Fruit fly (Drosophila melanogaster): Measurements from ENCODE around the gene rump.

Gene rump

DNA sequence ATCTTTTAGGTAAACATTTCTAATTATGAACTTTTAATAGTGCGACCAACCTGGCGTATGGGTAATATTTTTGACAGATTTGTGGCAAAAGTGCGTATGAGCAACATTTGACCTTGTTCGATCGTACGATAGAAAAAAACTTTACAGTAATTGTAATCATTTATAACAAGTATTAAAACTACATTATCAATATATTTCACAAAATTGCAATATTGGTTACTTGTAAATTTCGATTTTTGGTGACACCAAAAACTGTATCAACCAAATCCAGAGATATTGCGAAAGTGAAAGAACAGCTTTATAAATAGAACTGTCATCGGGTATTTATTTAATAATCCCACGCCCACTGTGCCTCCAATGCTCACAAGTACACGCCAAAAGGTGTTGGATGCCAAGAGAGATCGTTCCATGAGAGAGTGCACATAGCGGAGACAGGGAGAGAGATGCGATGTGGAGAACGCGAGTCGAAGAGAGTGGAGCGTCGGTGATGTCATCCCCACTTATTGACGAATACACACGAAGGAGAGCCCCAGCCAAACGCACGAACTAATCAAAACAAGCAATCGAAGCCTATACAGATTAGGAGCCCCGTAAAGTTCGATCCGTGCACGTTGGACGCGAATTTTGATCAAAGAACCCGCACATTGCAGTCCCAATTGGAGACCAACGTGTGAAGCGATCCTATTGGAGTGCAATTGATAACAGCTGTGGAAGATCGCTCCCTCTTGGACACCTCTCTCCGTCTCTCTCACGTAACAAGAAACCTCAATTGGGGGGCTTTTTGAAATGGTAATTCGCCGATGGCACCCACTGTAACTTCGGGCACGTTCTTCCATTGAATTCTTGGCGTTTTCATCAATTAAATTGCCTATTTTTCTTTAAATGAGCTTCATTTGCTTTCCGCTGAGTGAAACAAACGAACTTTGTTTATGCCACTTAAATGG is 23.3 kb upstream of the rump start (continued):
- TF ChIP-seq B-H2 (GFP tag; optimal IDR thresholded peaks at IDR 0.05): peak; percentile 94
- TF ChIP-seq Ravus (GFP tag; IDR thresholded peaks at IDR 0.05): peak; percentile 56
- TF ChIP-seq vfl (GFP tag; optimal IDR thresholded peaks at IDR 0.05): peak; percentile 94
- peak; percentile 74 for TF ChIP-seq stc (GFP tag; IDR thresholded peaks at IDR 0.05)
- TF ChIP-seq Dek (tag; optimal IDR thresholded peaks at IDR 0.05): peak; percentile 96
- peak; percentile 93 for TF ChIP-seq CG12299 (tag; optimal IDR thresholded peaks at IDR 0.05)
- peak; percentile 96 for TF ChIP-seq CG18476 (GFP tag; optimal IDR thresholded peaks at IDR 0.05)
- TF ChIP-seq CG2889 (GFP tag; IDR thresholded peaks at IDR 0.05): peak; percentile 71; the same call in 1 of the 3 replicates
- peak; percentile 90 for TF ChIP-seq Side (GFP tag; optimal IDR thresholded peaks at IDR 0.05)
- TF ChIP-seq ssp (GFP tag; IDR thresholded peaks at IDR 0.05): peak; percentile 83
- TF ChIP-seq sna (GFP tag; IDR thresholded peaks at IDR 0.05; ENCODE audit: partially characterized antibody): no peak
- peak; percentile 81 for TF ChIP-seq her (GFP tag; optimal IDR thresholded peaks at IDR 0.05)
- TF ChIP-seq CG7963 (GFP tag; IDR thresholded peaks at IDR 0.05; ENCODE audit: partially characterized antibody): 0 out of 3 replicates have a peak, but pooled peaks have one; percentile 17
- TF ChIP-seq Poxn (GFP tag; IDR thresholded peaks at IDR 0.05): peak; percentile 75
- peak; percentile 69 for TF ChIP-seq TFAM (GFP tag; optimal IDR thresholded peaks at IDR 0.05)
- peak; percentile 93 for TF ChIP-seq Vsx1 (GFP tag; optimal IDR thresholded peaks at IDR 0.05)
- peak; percentile 82 for TF ChIP-seq CG8089 (GFP tag; optimal IDR thresholded peaks at IDR 0.05)
- TF ChIP-seq br (optimal IDR thresholded peaks at IDR 0.05): no peak
- TF ChIP-seq sens-2 (GFP tag; IDR thresholded peaks at IDR 0.05): peak; percentile 33; the same call in 1 of the 2 replicates
- TF ChIP-seq gro (GFP tag; optimal IDR thresholded peaks at IDR 0.05): peak; percentile 92
- peak; percentile 70 for TF ChIP-seq ac (GFP tag; optimal IDR thresholded peaks at IDR 0.05)
- peak; percentile 71; the same call in 2 of the 3 replicates for TF ChIP-seq C15 (GFP tag; IDR thresholded peaks at IDR 0.05)
- TF ChIP-seq CG1529 (GFP tag; optimal IDR thresholded peaks at IDR 0.05): peak; percentile 96
- peak; percentile 67 for TF ChIP-seq CG9876 (GFP tag; optimal IDR thresholded peaks at IDR 0.05)
- TF ChIP-seq CG9609 (GFP tag; optimal IDR thresholded peaks at IDR 0.05): peak; percentile 89
- TF ChIP-seq CG8290 (GFP tag; optimal IDR thresholded peaks at IDR 0.05): peak; percentile 85
- peak; percentile 71 to 77 for TF ChIP-seq CG8290 (tag; optimal IDR thresholded peaks at IDR 0.05)
- TF ChIP-seq tap (tag; optimal IDR thresholded peaks at IDR 0.05): peak; percentile 88
- peak; percentile 92 for TF ChIP-seq CG9215 (GFP tag; IDR thresholded peaks at IDR 0.05)
- peak; percentile 91 for TF ChIP-seq salm (tag; optimal IDR thresholded peaks at IDR 0.05)
- peak; percentile 95 for TF ChIP-seq gcm (GFP tag; optimal IDR thresholded peaks at IDR 0.05)
- TF ChIP-seq Fer1 (GFP tag; optimal IDR thresholded peaks at IDR 0.05): peak; percentile 97
- TF ChIP-seq ase (GFP tag; IDR thresholded peaks at IDR 0.05): peak; percentile 79; the same call in 2 of the 3 replicates
- peak; percentile 74 for TF ChIP-seq CG17802 (tag; optimal IDR thresholded peaks at IDR 0.05)
- TF ChIP-seq da (GFP tag; optimal IDR thresholded peaks at IDR 0.05): peak; percentile 66
- TF ChIP-seq E2f2 (GFP tag; IDR thresholded peaks at IDR 0.05): peak; percentile 73
- TF ChIP-seq pum (GFP tag; optimal IDR thresholded peaks at IDR 0.05): peak; percentile 91
- peak; percentile 64; the same call in 1 of the 3 replicates for TF ChIP-seq sr (GFP tag; IDR thresholded peaks at IDR 0.05)
- peak; percentile 71 for TF ChIP-seq CG11560 (tag; IDR thresholded peaks at IDR 0.05)
- TF ChIP-seq CG8924 (tag; optimal IDR thresholded peaks at IDR 0.05): peak; percentile 98
- peak; percentile 90 for TF ChIP-seq CG6654 (GFP tag; optimal IDR thresholded peaks at IDR 0.05)
- peak; percentile 86 for TF ChIP-seq ERR (GFP tag; optimal IDR thresholded peaks at IDR 0.05)
- peak; percentile 91 for TF ChIP-seq CG9817 (tag; optimal IDR thresholded peaks at IDR 0.05)
- TF ChIP-seq disco-r (GFP tag; optimal IDR thresholded peaks at IDR 0.05): peak; percentile 86
- peak; percentile 93 for TF ChIP-seq Chrac-16 (GFP tag; optimal IDR thresholded peaks at IDR 0.05)
- peak; percentile 96 for TF ChIP-seq CG2712 (tag; optimal IDR thresholded peaks at IDR 0.05)
- TF ChIP-seq sc (optimal IDR thresholded peaks at IDR 0.05): no peak
- peak; percentile 94 for TF ChIP-seq sc (GFP tag; optimal IDR thresholded peaks at IDR 0.05)
- peak; percentile 99 for TF ChIP-seq org-1 (GFP tag; optimal IDR thresholded peaks at IDR 0.05)
- TF ChIP-seq CG7372 (GFP tag; IDR thresholded peaks at IDR 0.05): peak; percentile 92
